Fruit fly (Drosophila melanogaster) whole organism, embryonic: Measurements from ENCODE around the gene CG46310.

Source experiments
- CG15696 ChIP-seq: fragments of 200-800 bp; sonication (Bioruptor generic); optimal IDR thresholded peaks from 2 replicates; lab custom pipeline; 2019; ENCODE audit warnings: missing biosample characterization, mild to moderate bottlenecking, missing genetic modification characterization, moderate library complexity
- Dfd ChIP-seq, 2 experiments: fragments of >200 bp; optimal IDR thresholded peaks; 2 replicates each; lab custom pipeline; 2017; ENCODE audit warnings: missing biosample characterization in 2 of 2, missing genetic modification characterization in 2 of 2
- TFAM ChIP-seq: fragments of 200-800 bp; sonication (Bioruptor generic); optimal IDR thresholded peaks from 2 replicates; lab custom pipeline; 2017; ENCODE audit warnings: missing biosample characterization, missing genetic modification characterization, inconsistent platforms
- h ChIP-seq: fragments of >200 bp; optimal IDR thresholded peaks from 2 replicates; lab custom pipeline; 2017
- kni ChIP-seq: fragments of 200-800 bp; sonication (Bioruptor generic); optimal IDR thresholded peaks from 3 replicates; lab custom pipeline; 2017; ENCODE audit warnings: mild to moderate bottlenecking, missing biosample characterization, missing genetic modification reagents, missing genetic modification characterization
- lmd ChIP-seq: fragments of 200-800 bp; sonication (Bioruptor generic); IDR thresholded peaks from 2 replicates; pipeline ENCODE4 v1.3.6; 2022; ENCODE audit warnings: missing biosample characterization, missing genetic modification characterization

dm6 chr3R:23141678-23142338, 31.9 kb upstream of the CG46310 start, which contains the start of gene hh:
- no peak for TF ChIP-seq TFAM (GFP tag; lab: Kevin White, UChicago)
- TF ChIP-seq h (lab: Kevin White, UChicago): no peak
- TF ChIP-seq Dfd (GFP tag; optimal IDR thresholded peaks at IDR 0.05; lab: Kevin White, UChicago): peak in 1 of 2 experiments; percentile 66
- no peak for TF ChIP-seq lmd
- peak; percentile 57 for TF ChIP-seq kni (GFP tag; lab: Kevin White, UChicago)
- TF ChIP-seq CG15696 (tag; lab: Kevin White, UChicago): no peak
